Fruit fly (Drosophila melanogaster): Measurements from ENCODE around the gene CG7394.

Gene CG7394

dm6 chr3L:11587720-11588580 lies 26.2 kb downstream of the CG7394 start, which contains the start of gene rt (continued):
- TF ChIP-seq CG14965 (GFP tag; optimal IDR thresholded peaks at IDR 0.05; ENCODE audit: borderline replicate concordance) (no peak), HLH4C (GFP tag; IDR thresholded peaks at IDR 0.05; ENCODE audit: partially characterized antibody) (peak; percentile 38; the same call in 1 of the 3 replicates), sim (GFP tag; IDR thresholded peaks at IDR 0.05) (no peak; the same call in 1 of the 2 replicates), eyg (GFP tag; optimal IDR thresholded peaks at IDR 0.05) (no peak), CG12299 (tag; optimal IDR thresholded peaks at IDR 0.05) (no peak), Blimp-1 (GFP tag; optimal IDR thresholded peaks at IDR 0.05) (peak; percentile 15), CrebB (tag; optimal IDR thresholded peaks at IDR 0.05) (no peak), peb (GFP tag; IDR thresholded peaks at IDR 0.05) (peak; percentile 45; the same call in 1 of the 2 replicates), CG43689 (GFP tag; IDR thresholded peaks at IDR 0.05) (no peak), Pdp1 (GFP tag; optimal IDR thresholded peaks at IDR 0.05) (peak; percentile 1 to 14), cwo (GFP tag; optimal IDR thresholded peaks at IDR 0.05) (peak; percentile 1), CG7745 (tag; optimal IDR thresholded peaks at IDR 0.05) (no peak), CG31365 (tag; optimal IDR thresholded peaks at IDR 0.05) (no peak), CG16863 (GFP tag; optimal IDR thresholded peaks at IDR 0.05) (peak; percentile 38), CG4707 (GFP tag; optimal IDR thresholded peaks at IDR 0.05) (peak; percentile 97), CG15011 (GFP tag; optimal IDR thresholded peaks at IDR 0.05) (peak; percentile 27), HHEX (GFP tag; optimal IDR thresholded peaks at IDR 0.05) (peak; percentile 37), otp (GFP tag; IDR thresholded peaks at IDR 0.05) (0 out of 3 replicates have a peak, but pooled peaks have one; percentile 49), cas (GFP tag; IDR thresholded peaks at IDR 0.05) (no peak)

- TF ChIP-seq Sry-β (GFP tag; optimal IDR thresholded peaks at IDR 0.05) (peak; percentile 76), CG3281 (GFP tag; optimal IDR thresholded peaks at IDR 0.05) (peak; percentile 14), CG11560 (tag; IDR thresholded peaks at IDR 0.05) (no peak), lab (GFP tag; optimal IDR thresholded peaks at IDR 0.05) (peak; percentile 27), H2.0 (GFP tag; IDR thresholded peaks at IDR 0.05) (no peak), Camta (GFP tag; optimal IDR thresholded peaks at IDR 0.05) (peak; percentile 15), row (GFP tag; IDR thresholded peaks at IDR 0.05) (0 out of 3 replicates have a peak, but pooled peaks have one; percentile 14), Sox100B (GFP tag; optimal IDR thresholded peaks at IDR 0.05) (no peak), Med (GFP tag) (peak; percentile 64), Nf-YA (GFP tag; IDR thresholded peaks at IDR 0.05) (peak; percentile 44; the same call in 1 of the 2 replicates), tx (GFP tag; optimal IDR thresholded peaks at IDR 0.05) (no peak), Blimp-1 (GFP tag; optimal IDR thresholded peaks at IDR 0.05) (peak; percentile 3), fd102C (GFP tag; optimal IDR thresholded peaks at IDR 0.05) (no peak), HLHmδ (GFP tag; optimal IDR thresholded peaks at IDR 0.05) (peak; percentile 18), PHDP (tag; optimal IDR thresholded peaks at IDR 0.05) (peak; percentile 14), ATbp (GFP tag; optimal IDR thresholded peaks at IDR 0.05) (peak; percentile 11), CG18011 (GFP tag; optimal IDR thresholded peaks at IDR 0.05) (no peak), inv (GFP tag; IDR thresholded peaks at IDR 0.05; ENCODE audit: partially characterized antibody) (no peak), Ets65A (GFP tag) (peak; percentile 60), chinmo (GFP tag; IDR thresholded peaks at IDR 0.05; ENCODE audit: partially characterized antibody) (0 out of 4 replicates have a peak, but pooled peaks have one; percentile 36), vvl (GFP tag; IDR thresholded peaks at IDR 0.05) (0 out of 2 replicates have a peak, but pooled peaks have one; percentile 10), gfzf (GFP tag; optimal IDR thresholded peaks at IDR 0.05) (no peak), gcm (GFP tag; optimal IDR thresholded peaks at IDR 0.05) (peak; percentile 60), sens (GFP tag) (peak; percentile 80), CrebB (tag; optimal IDR thresholded peaks at IDR 0.05) (no peak), Hr78 (GFP tag; optimal IDR thresholded peaks at IDR 0.05) (no peak)
Observed at dm6 chr3L:11588594-11588993, 26.8 kb downstream of the CG7394 start.

All from whole organism, embryonic.